Worm (Caenorhabditis elegans) whole organism, mixed stage, embryonic: ENCODE results near the gene sri-47.
"Not testable (repeated sequence)": the region's sequence is repeated elsewhere in the genome, so short reads cannot be mapped to it uniquely, and the experiment has no call there.

Source experiments
- M03D4.4 ChIP-seq: sonication (generic microtip); optimal IDR thresholded peaks from 2 replicates; lab custom pipeline; 2017; ENCODE audit warnings: mild to moderate bottlenecking, missing genetic modification characterization, missing compliant biosample characterization
- bed-3 ChIP-seq: fragments of 200-800 bp; sonication (Bioruptor generic); optimal IDR thresholded peaks from 3 replicates; lab custom pipeline; 2018; ENCODE audit warnings: mild to moderate bottlenecking, missing genetic modification characterization, moderate library complexity, missing compliant biosample characterization
- blmp-1 ChIP-seq: fragments of 150-350 bp; optimal IDR thresholded peaks from 2 replicates; lab custom pipeline; 2014; ENCODE audit warnings: missing biosample characterization, missing genetic modification characterization
- ceh-39 ChIP-seq: fragments of 150-350 bp; optimal IDR thresholded peaks from 2 replicates; lab custom pipeline; 2014; ENCODE audit warnings: missing biosample characterization, missing genetic modification characterization
- ceh-83 ChIP-seq: fragments of 200-800 bp; sonication (Bioruptor generic); optimal IDR thresholded peaks from 2 replicates; lab custom pipeline; 2018; ENCODE audit warnings: mild to moderate bottlenecking, missing genetic modification characterization, missing compliant biosample characterization
- ces-1 ChIP-seq: fragments of 150-350 bp; optimal IDR thresholded peaks from 2 replicates; lab custom pipeline; 2014; ENCODE audit warnings: missing biosample characterization, missing genetic modification reagents, missing genetic modification characterization
- cnd-1 ChIP-seq: fragments of 200-800 bp; sonication (Bioruptor generic); optimal IDR thresholded peaks from 2 replicates; lab custom pipeline; 2018; ENCODE audit warnings: mild to moderate bottlenecking, missing genetic modification characterization, missing compliant biosample characterization
- elt-1 ChIP-seq: sonication (generic microtip); optimal IDR thresholded peaks from 2 replicates; lab custom pipeline; 2017; ENCODE audit warnings: missing genetic modification characterization, mild to moderate bottlenecking, missing compliant biosample characterization, antibody characterized with exemption, moderate library complexity, borderline replicate concordance; ENCODE audit not compliant: insufficient read depth
- elt-3 ChIP-seq: fragments of 150-350 bp; optimal IDR thresholded peaks from 2 replicates; lab custom pipeline; 2014; ENCODE audit warnings: missing biosample characterization, missing genetic modification characterization
- flh-1 ChIP-seq: fragments of 200-800 bp; sonication (Bioruptor generic); optimal IDR thresholded peaks from 2 replicates; lab custom pipeline; 2018; ENCODE audit warnings: mild to moderate bottlenecking, missing genetic modification characterization, moderate library complexity, missing compliant biosample characterization
- ham-2 ChIP-seq: fragments of 200-800 bp; sonication (Bioruptor generic); optimal IDR thresholded peaks from 2 replicates; lab custom pipeline; 2018; ENCODE audit warnings: mild to moderate bottlenecking, missing genetic modification characterization, missing compliant biosample characterization
- hlh-1 ChIP-seq: fragments of 150-350 bp; optimal IDR thresholded peaks from 2 replicates; lab custom pipeline; 2014; ENCODE audit warnings: missing biosample characterization, missing genetic modification reagents, missing genetic modification characterization
- lin-13 ChIP-seq: fragments of 150-350 bp; optimal IDR thresholded peaks from 2 replicates; lab custom pipeline; 2014; ENCODE audit warnings: missing biosample characterization, missing genetic modification characterization
- lin-32 ChIP-seq: fragments of 200-800 bp; sonication (Bioruptor generic); optimal IDR thresholded peaks from 2 replicates; lab custom pipeline; 2018; ENCODE audit warnings: mild to moderate bottlenecking, missing genetic modification characterization, missing compliant biosample characterization
- lsy-2 ChIP-seq: fragments of 150-350 bp; optimal IDR thresholded peaks from 2 replicates; lab custom pipeline; 2014; ENCODE audit warnings: missing biosample characterization, missing genetic modification characterization
- mab-5 ChIP-seq: fragments of 150-350 bp; optimal IDR thresholded peaks from 2 replicates; lab custom pipeline; 2014; ENCODE audit warnings: missing biosample characterization, missing genetic modification characterization
- mep-1 ChIP-seq: fragments of 150-350 bp; optimal IDR thresholded peaks from 2 replicates; lab custom pipeline; 2017; ENCODE audit warnings: missing biosample characterization, missing genetic modification reagents, missing genetic modification characterization, inconsistent platforms
- mls-2 ChIP-seq: sonication (generic microtip); optimal IDR thresholded peaks from 2 replicates; lab custom pipeline; 2016; ENCODE audit warnings: mild to moderate bottlenecking, missing genetic modification characterization, moderate library complexity, missing compliant biosample characterization
- nhr-12 ChIP-seq: fragments of 150-350 bp; optimal IDR thresholded peaks from 2 replicates; lab custom pipeline; 2014; ENCODE audit warnings: missing biosample characterization, missing genetic modification characterization
- nhr-2 ChIP-seq: fragments of 150-350 bp; optimal IDR thresholded peaks from 2 replicates; lab custom pipeline; 2014; ENCODE audit warnings: missing biosample characterization, missing genetic modification characterization
- nhr-237 ChIP-seq: fragments of 150-350 bp; optimal IDR thresholded peaks from 2 replicates; lab custom pipeline; 2014; ENCODE audit warnings: missing biosample characterization, missing genetic modification characterization
- nhr-28 ChIP-seq: fragments of 150-350 bp; optimal IDR thresholded peaks from 2 replicates; lab custom pipeline; 2014; ENCODE audit warnings: missing biosample characterization, missing genetic modification characterization
- sem-2 ChIP-seq: fragments of 200-800 bp; sonication (Bioruptor generic); optimal IDR thresholded peaks from 2 replicates; lab custom pipeline; 2018; ENCODE audit warnings: mild to moderate bottlenecking, missing genetic modification characterization, missing compliant biosample characterization
- snpc-4 ChIP-seq: fragments of 150-350 bp; optimal IDR thresholded peaks from 2 replicates; lab custom pipeline; 2014; ENCODE audit warnings: missing biosample characterization, missing genetic modification characterization
- sptf-1 ChIP-seq: sonication (generic microtip); optimal IDR thresholded peaks from 2 replicates; lab custom pipeline; 2017; ENCODE audit warnings: mild to moderate bottlenecking, missing genetic modification characterization, moderate library complexity, missing compliant biosample characterization
- tbx-8 ChIP-seq: fragments of 200-800 bp; sonication (Bioruptor generic); optimal IDR thresholded peaks from 2 replicates; lab custom pipeline; 2018; ENCODE audit warnings: mild to moderate bottlenecking, missing genetic modification characterization, moderate library complexity, missing compliant biosample characterization
- unc-39 ChIP-seq: fragments of 150-350 bp; optimal IDR thresholded peaks from 2 replicates; lab custom pipeline; 2014; ENCODE audit warnings: missing biosample characterization, missing genetic modification characterization
- zip-8 ChIP-seq: fragments of 150-350 bp; optimal IDR thresholded peaks from 2 replicates; lab custom pipeline; 2014; ENCODE audit warnings: missing biosample characterization, missing genetic modification characterization
- ztf-11 ChIP-seq: fragments of 150-350 bp; optimal IDR thresholded peaks from 2 replicates; lab custom pipeline; 2014; ENCODE audit warnings: missing biosample characterization, missing genetic modification characterization

The sri-47 gene

ce11 chrII:2656606-2657005 is at the start of gene sri-47:
Gene sri-47, plus strand, starts transcription at chrII:2656906.
- TF ChIP-seq sptf-1 (tag; lab: Kevin White, UChicago) (no peak), blmp-1 (tag; lab: Kevin White, UChicago) (no peak), ham-2 (GFP tag; lab: Kevin White, UChicago) (no peak), unc-39 (tag; lab: Kevin White, UChicago) (no peak), mls-2 (no peak), M03D4.4 (no peak), nhr-2 (no peak), ceh-39 (tag; lab: Kevin White, UChicago) (no peak), ces-1 (GFP tag; lab: Kevin White, UChicago) (no peak), elt-3 (tag; lab: Kevin White, UChicago) (no peak), hlh-1 (no peak), lin-13 (tag; lab: Kevin White, UChicago) (no peak), mep-1 (tag; lab: Kevin White, UChicago) (no peak), ztf-11 (tag; lab: Kevin White, UChicago) (no peak), flh-1 (GFP tag; lab: Kevin White, UChicago) (no peak), bed-3 (GFP tag; lab: Kevin White, UChicago) (no peak), cnd-1 (tag; lab: Kevin White, UChicago) (no peak), nhr-28 (no peak), snpc-4 (tag; lab: Kevin White, UChicago) (no peak)

- no peak for TF ChIP-seq nhr-2
- no peak for TF ChIP-seq M03D4.4
- TF ChIP-seq elt-1 (tag; lab: Kevin White, UChicago), result no peak
- no peak for TF ChIP-seq lsy-2 (tag; lab: Kevin White, UChicago)
- no peak for TF ChIP-seq nhr-237
- no peak for TF ChIP-seq sem-2 (GFP tag; lab: Kevin White, UChicago)
- TF ChIP-seq nhr-12 (tag; lab: Kevin White, UChicago), result no peak
- no peak for TF ChIP-seq flh-1 (GFP tag; lab: Kevin White, UChicago)
- TF ChIP-seq sptf-1 (tag; lab: Kevin White, UChicago), result no peak
- no peak for TF ChIP-seq nhr-28
- no peak for TF ChIP-seq mab-5
- no peak for TF ChIP-seq mep-1 (tag; lab: Kevin White, UChicago)
- no peak for TF ChIP-seq zip-8
Observed at ce11 chrII:2610202-2610912, 46.3 kb upstream of the sri-47 start, which contains the start of gene sri-38. Gene sri-38, plus strand, starts transcription at chrII:2610862.

ce11 chrII:2611009-2611408 is 45.7 kb upstream of the sri-47 start:
- TF ChIP-seq hlh-1 (no peak), sptf-1 (tag; lab: Kevin White, UChicago) (no peak), elt-1 (tag; lab: Kevin White, UChicago) (no peak), mab-5 (no peak), snpc-4 (tag; lab: Kevin White, UChicago) (no peak), tbx-8 (GFP tag; lab: Kevin White, UChicago) (no peak), ces-1 (GFP tag; lab: Kevin White, UChicago) (no peak), ceh-83 (GFP tag; lab: Kevin White, UChicago) (no peak), mep-1 (tag; lab: Kevin White, UChicago) (no peak), lin-13 (tag; lab: Kevin White, UChicago) (no peak), lin-32 (no peak), M03D4.4 (no peak), lsy-2 (tag; lab: Kevin White, UChicago) (no peak)
- TF ChIP-seq, all 35 proteins: peak for 0

ce11 chrII:2612278-2612677 is 44.4 kb upstream of the sri-47 start, which contains the start of gene D2062.13:
Gene D2062.13, plus strand, starts transcription at chrII:2612578.
- not testable (repeated sequence) for TF ChIP-seq cnd-1 (tag; lab: Kevin White, UChicago); mab-5; hlh-1

- TF ChIP-seq sem-2 (GFP tag; lab: Kevin White, UChicago); M03D4.4; lin-13 (tag; lab: Kevin White, UChicago): not testable (repeated sequence)
Observed at ce11 chrII:2616634-2617033, 40.1 kb upstream of the sri-47 start, which contains the start of gene msrp-5. Gene msrp-5, plus strand, starts transcription at chrII:2616934.
